Fruit fly (Drosophila melanogaster) whole organism, wandering third instar larva: ENCODE results near the gene CG11842.

Source experiments
- Dif ChIP-seq: fragments of 200-275, 200-300 bp; sonication (Bioruptor generic); optimal IDR thresholded peaks from 2 replicates; lab custom pipeline; 2018; ENCODE audit warnings: missing biosample characterization, missing genetic modification characterization; ENCODE audit not compliant: partially characterized antibody
- Hr78 ChIP-seq: fragments of >200 bp; optimal IDR thresholded peaks from 2 replicates; lab custom pipeline; 2017; ENCODE audit warnings: missing biosample characterization, missing genetic modification characterization
- psq ChIP-seq: fragments of 200-800 bp; sonication (Bioruptor generic); optimal IDR thresholded peaks from 3 replicates; lab custom pipeline; 2017; ENCODE audit warnings: missing biosample characterization, mild to moderate bottlenecking, missing genetic modification characterization, moderate library complexity
- sage ChIP-seq: fragments of 200-800 bp; sonication (Bioruptor generic); optimal IDR thresholded peaks from 2 replicates; lab custom pipeline; 2016; ENCODE audit warnings: missing biosample characterization, mild to moderate bottlenecking, missing genetic modification characterization

DNA sequence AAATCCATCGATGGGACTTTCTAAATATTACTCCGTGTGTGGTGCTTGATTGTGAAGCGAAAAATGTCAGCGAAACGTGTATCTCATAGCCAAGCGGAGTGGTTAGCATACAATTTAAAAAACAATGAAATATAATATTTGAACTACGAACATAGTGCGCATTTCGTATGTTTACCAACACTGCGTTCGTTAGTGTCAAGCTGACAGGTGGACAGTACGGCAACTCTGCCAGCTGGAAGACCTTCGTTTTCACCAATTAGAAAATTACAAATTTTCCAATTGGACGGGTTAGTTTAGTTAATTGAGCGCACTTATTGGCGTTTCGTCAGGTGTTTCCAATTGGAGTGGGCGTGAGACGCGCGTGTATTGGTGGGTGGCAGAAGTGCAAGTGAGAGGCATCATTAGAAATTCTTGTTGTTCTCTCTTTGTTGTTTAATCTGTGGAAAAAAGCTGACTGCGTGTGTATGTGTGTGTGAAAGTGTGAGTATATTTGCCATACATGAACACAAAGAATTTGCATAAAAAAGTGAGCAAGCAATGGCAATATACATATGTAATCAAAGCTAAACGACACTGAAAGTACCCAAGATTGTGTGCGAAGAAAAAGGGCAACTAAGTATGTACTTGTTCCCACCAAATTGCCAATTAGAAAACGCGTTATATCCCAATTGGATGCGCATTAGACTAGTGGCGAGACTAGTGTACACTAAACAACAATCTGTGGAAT lies 12.6 kb upstream of the CG11842 start:
- no peak for TF ChIP-seq psq (GFP tag; lab: Kevin White, UChicago)
- no peak for TF ChIP-seq sage (GFP tag; lab: Kevin White, UChicago)
- TF ChIP-seq Hr78: no peak
- no peak for TF ChIP-seq Dif (GFP tag; lab: Kevin White, UChicago)
